Worm (Caenorhabditis elegans): ENCODE measurements around the gene srh-88.

- TF ChIP-seq dox-1 (GFP tag; IDR thresholded peaks at IDR 0.05) = no peak
- no peak for TF ChIP-seq rcor-1 (GFP tag; IDR thresholded peaks at IDR 0.05)
- TF ChIP-seq F23B12.7 (tag; optimal IDR thresholded peaks at IDR 0.05; ENCODE audit: insufficient read depth) = no peak
- no peak for TF ChIP-seq pha-4 (tag; optimal IDR thresholded peaks at IDR 0.05)
- no peak for TF ChIP-seq lin-35 (GFP tag; optimal IDR thresholded peaks at IDR 0.05)
- TF ChIP-seq F57C9.4 (tag; optimal IDR thresholded peaks at IDR 0.05) = no peak
Measured at ce11 chrV:2999736-3000135, 35.0 kb upstream of the srh-88 start, which contains the start of gene srw-119.
